Fruit fly (Drosophila melanogaster) whole organism, embryonic: ENCODE results near the gene Dic61B.

Source experiments
- Adf1 ChIP-seq: fragments of 200-800 bp; sonication (Bioruptor generic); IDR thresholded peaks from 2 replicates; pipeline ENCODE4 v1.3.6; 2022; ENCODE audit warnings: missing biosample characterization, missing genetic modification characterization
- CG11504 ChIP-seq: fragments of 200-800 bp; sonication (Bioruptor generic); optimal IDR thresholded peaks from 3 replicates; lab custom pipeline; 2019; ENCODE audit warnings: missing biosample characterization, mild to moderate bottlenecking, missing genetic modification characterization, moderate library complexity
- CG13624 ChIP-seq: fragments of 200-800 bp; sonication (Bioruptor generic); optimal IDR thresholded peaks from 2 replicates; lab custom pipeline; 2016; ENCODE audit warnings: missing biosample characterization, missing genetic modification characterization
- CG14965 ChIP-seq: fragments of 200-800 bp; sonication (Bioruptor generic); optimal IDR thresholded peaks from 2 replicates; lab custom pipeline; 2016; ENCODE audit warnings: missing biosample characterization, missing genetic modification characterization, borderline replicate concordance
- CG15269 ChIP-seq: fragments of 200-800 bp; sonication (Bioruptor generic); optimal IDR thresholded peaks from 2 replicates; lab custom pipeline; 2018; ENCODE audit warnings: missing biosample characterization, mild to moderate bottlenecking, missing genetic modification characterization, moderate library complexity
- CG15514 ChIP-seq: fragments of 200-800 bp; sonication (Bioruptor generic); optimal IDR thresholded peaks from 3 replicates; lab custom pipeline; 2017; ENCODE audit warnings: missing biosample characterization, missing genetic modification characterization, mild to moderate bottlenecking, moderate library complexity, missing genetic modification reagents
- CG17802 ChIP-seq: fragments of 200-800 bp; sonication (Bioruptor generic); optimal IDR thresholded peaks from 2 replicates; lab custom pipeline; 2018; ENCODE audit warnings: missing biosample characterization, mild to moderate bottlenecking, missing genetic modification characterization, moderate library complexity
- CG2120 ChIP-seq: fragments of 200-800 bp; sonication (Bioruptor generic); optimal IDR thresholded peaks from 3 replicates; lab custom pipeline; 2016; ENCODE audit warnings: missing biosample characterization, missing genetic modification characterization
- CG2199 ChIP-seq: fragments of 200-800 bp; sonication (Bioruptor generic); IDR thresholded peaks from 3 replicates; pipeline ENCODE4 v1.3.6; 2022; ENCODE audit warnings: missing biosample characterization, missing genetic modification characterization
- CG3163 ChIP-seq: fragments of 200-800 bp; sonication (Bioruptor generic); optimal IDR thresholded peaks from 3 replicates; lab custom pipeline; 2016; ENCODE audit warnings: missing biosample characterization, missing genetic modification characterization
- CG33213 ChIP-seq: fragments of 200-800 bp; sonication (Bioruptor generic); optimal IDR thresholded peaks from 3 replicates; lab custom pipeline; 2016; ENCODE audit warnings: missing biosample characterization, missing genetic modification characterization
- CG6683 ChIP-seq: fragments of 200-800 bp; sonication (Bioruptor generic); optimal IDR thresholded peaks from 2 replicates; lab custom pipeline; 2017; ENCODE audit warnings: missing biosample characterization, mild to moderate bottlenecking, missing genetic modification characterization, missing genetic modification reagents
- CG6854 ChIP-seq: fragments of 200-800 bp; sonication (Bioruptor generic); optimal IDR thresholded peaks from 3 replicates; lab custom pipeline; 2017; ENCODE audit warnings: missing biosample characterization, mild to moderate bottlenecking, missing genetic modification characterization
- CG7963 ChIP-seq: fragments of 200-800 bp; sonication (Bioruptor generic); IDR thresholded peaks from 3 replicates; pipeline ENCODE4 v1.3.6; 2022; ENCODE audit warnings: missing biosample characterization, missing genetic modification characterization; ENCODE audit not compliant: partially characterized antibody
- CG9797 ChIP-seq: fragments of 200-800 bp; sonication (Bioruptor generic); optimal IDR thresholded peaks from 3 replicates; lab custom pipeline; 2018; ENCODE audit warnings: missing biosample characterization, mild to moderate bottlenecking, missing genetic modification characterization
- CoRest ChIP-seq: fragments of 200-800 bp; sonication (Bioruptor generic); optimal IDR thresholded peaks from 3 replicates; lab custom pipeline; 2018; ENCODE audit warnings: missing biosample characterization, mild to moderate bottlenecking, missing genetic modification characterization, moderate library complexity
- Dfd ChIP-seq, 2 experiments: fragments of >200 bp; optimal IDR thresholded peaks; 2 replicates each; lab custom pipeline; 2017; ENCODE audit warnings: missing biosample characterization in 2 of 2, missing genetic modification characterization in 2 of 2
- Dll ChIP-seq: fragments of 200-800 bp; sonication (Bioruptor generic); IDR thresholded peaks from 4 replicates; pipeline ENCODE4 v1.3.6; 2022; ENCODE audit warnings: missing biosample characterization, missing genetic modification characterization; ENCODE audit not compliant: partially characterized antibody
- Ets97D ChIP-seq: fragments of 200-800 bp; sonication (Bioruptor generic); optimal IDR thresholded peaks from 3 replicates; lab custom pipeline; 2016; ENCODE audit warnings: missing biosample characterization, missing genetic modification characterization
- Fer3 ChIP-seq: fragments of 200-800 bp; sonication (Bioruptor generic); optimal IDR thresholded peaks from 2 replicates; lab custom pipeline; 2018; ENCODE audit warnings: missing biosample characterization, mild to moderate bottlenecking, missing genetic modification characterization, moderate library complexity
- HHEX ChIP-seq: fragments of 200-800 bp; sonication (Bioruptor generic); optimal IDR thresholded peaks from 3 replicates; lab custom pipeline; 2017; ENCODE audit warnings: missing biosample characterization, mild to moderate bottlenecking, missing genetic modification characterization, missing genetic modification reagents
- Hr3 ChIP-seq: fragments of 200-800 bp; sonication (Bioruptor generic); optimal IDR thresholded peaks from 3 replicates; lab custom pipeline; 2016; ENCODE audit warnings: missing biosample characterization, missing genetic modification characterization
- Hr78 ChIP-seq, 2 experiments: fragments of 200-800 bp in 1 of 2; fragments of >200 bp in 1 of 2; sonication (Bioruptor generic) in 1 of 2; optimal IDR thresholded peaks; 2 replicates each; lab custom pipeline; 2017 to 2019; ENCODE audit warnings: missing biosample characterization in 2 of 2, missing genetic modification characterization in 2 of 2, mild to moderate bottlenecking in 1 of 2, moderate library complexity in 1 of 2
- Lhr ChIP-seq: fragments of 200-800 bp; sonication (Bioruptor generic); optimal IDR thresholded peaks from 3 replicates; lab custom pipeline; 2017; ENCODE audit warnings: mild to moderate bottlenecking, missing biosample characterization, missing genetic modification reagents, missing genetic modification characterization
- Med ChIP-seq: fragments of 200-800 bp; sonication (Bioruptor generic); peaks from one replicate; lab custom pipeline; 2016; ENCODE audit warnings: missing biosample characterization, missing genetic modification characterization, mild to moderate bottlenecking, inconsistent platforms, moderate library complexity
- Mrtf ChIP-seq: fragments of 200-800 bp; sonication (Bioruptor generic); IDR thresholded peaks from 3 replicates; pipeline ENCODE4 v1.3.6; 2022; ENCODE audit warnings: missing biosample characterization, missing genetic modification characterization
- Nf-YC ChIP-seq: fragments of 200-800 bp; optimal IDR thresholded peaks from 3 replicates; lab custom pipeline; 2019; ENCODE audit warnings: missing biosample characterization, mild to moderate bottlenecking, missing genetic modification characterization, moderate library complexity
- Ptx1 ChIP-seq: fragments of 200-800 bp; sonication (Bioruptor generic); IDR thresholded peaks from 2 replicates; pipeline ENCODE4 v1.3.6; 2022; ENCODE audit warnings: missing biosample characterization, missing genetic modification characterization
- Scr ChIP-seq: fragments of 200-800 bp; sonication (Bioruptor generic); IDR thresholded peaks from 2 replicates; pipeline ENCODE4 v1.3.6; 2022; ENCODE audit warnings: missing biosample characterization, missing genetic modification characterization; ENCODE audit not compliant: partially characterized antibody
- ash1 ChIP-seq: fragments of 200-800 bp; sonication (Bioruptor generic); optimal IDR thresholded peaks from 2 replicates; lab custom pipeline; 2018; ENCODE audit warnings: missing biosample characterization, mild to moderate bottlenecking, missing genetic modification characterization
- az2 ChIP-seq: fragments of 200-800 bp; sonication (Bioruptor generic); optimal IDR thresholded peaks from 3 replicates; lab custom pipeline; 2016; ENCODE audit warnings: missing biosample characterization, missing genetic modification characterization
- bowl ChIP-seq: fragments of 200-800 bp; sonication (Bioruptor generic); IDR thresholded peaks from 2 replicates; pipeline ENCODE4 v1.3.6; 2022; ENCODE audit warnings: missing biosample characterization, missing genetic modification characterization
- cato ChIP-seq: fragments of 200-800 bp; sonication (Bioruptor generic); optimal IDR thresholded peaks from 2 replicates; lab custom pipeline; 2016; ENCODE audit warnings: missing biosample characterization, missing genetic modification characterization, borderline replicate concordance
- chinmo ChIP-seq: fragments of 200-800 bp; sonication (Bioruptor generic); IDR thresholded peaks from 4 replicates; pipeline ENCODE4 v1.3.6; 2022; ENCODE audit warnings: missing biosample characterization, missing genetic modification characterization; ENCODE audit not compliant: partially characterized antibody
- en ChIP-seq: fragments of 200-800 bp; sonication (Bioruptor generic); optimal IDR thresholded peaks from 2 replicates; lab custom pipeline; 2016; ENCODE audit warnings: missing biosample characterization, missing genetic modification characterization
- fd96Cb ChIP-seq: fragments of 200-800 bp; sonication (Bioruptor generic); optimal IDR thresholded peaks from 2 replicates; lab custom pipeline; 2018; ENCODE audit warnings: missing biosample characterization, mild to moderate bottlenecking, missing genetic modification characterization, moderate library complexity
- gcm ChIP-seq: fragments of 200-800 bp; sonication (Bioruptor generic); optimal IDR thresholded peaks from 2 replicates; lab custom pipeline; 2019; ENCODE audit warnings: missing biosample characterization, mild to moderate bottlenecking, missing genetic modification characterization, moderate library complexity
- hbn ChIP-seq: fragments of 200-800 bp; sonication (Bioruptor generic); IDR thresholded peaks from 2 replicates; pipeline ENCODE4 v1.3.6; 2022; ENCODE audit warnings: missing biosample characterization, missing genetic modification characterization; ENCODE audit not compliant: partially characterized antibody
- ind ChIP-seq: fragments of 200-800 bp; sonication (Bioruptor generic); optimal IDR thresholded peaks from 3 replicates; lab custom pipeline; 2016; ENCODE audit warnings: missing biosample characterization, missing genetic modification characterization
- ken ChIP-seq: fragments of 200-800 bp; sonication (Bioruptor generic); IDR thresholded peaks from 3 replicates; pipeline ENCODE4 v1.3.6; 2022; ENCODE audit warnings: missing biosample characterization, missing genetic modification characterization
- phol ChIP-seq: fragments of 200-800 bp; sonication (Bioruptor generic); optimal IDR thresholded peaks from 3 replicates; lab custom pipeline; 2018; ENCODE audit warnings: missing biosample characterization, mild to moderate bottlenecking, missing genetic modification characterization, moderate library complexity
- pum ChIP-seq: fragments of 200-800 bp; sonication (Bioruptor generic); optimal IDR thresholded peaks from 2 replicates; lab custom pipeline; 2016; ENCODE audit warnings: missing biosample characterization, missing genetic modification characterization
- pzg ChIP-seq: fragments of 200-800 bp; sonication (Bioruptor generic); optimal IDR thresholded peaks from 3 replicates; lab custom pipeline; 2018; ENCODE audit warnings: missing biosample characterization, mild to moderate bottlenecking, missing genetic modification characterization, moderate library complexity
- rib ChIP-seq: fragments of 200-800 bp; sonication (Bioruptor generic); IDR thresholded peaks from 2 replicates; pipeline ENCODE4 v1.3.6; 2022; ENCODE audit warnings: missing biosample characterization, missing genetic modification characterization
- salm ChIP-seq: fragments of 200-800 bp; sonication (Bioruptor generic); optimal IDR thresholded peaks from 2 replicates; lab custom pipeline; 2018; ENCODE audit warnings: missing biosample characterization, mild to moderate bottlenecking, missing genetic modification characterization
- sens ChIP-seq: fragments of 200-800 bp; sonication (Bioruptor generic); peaks from one replicate; lab custom pipeline; 2016; ENCODE audit warnings: missing biosample characterization, missing genetic modification characterization
- seq ChIP-seq: fragments of 200-800 bp; sonication (Bioruptor generic); IDR thresholded peaks from 2 replicates; pipeline ENCODE4 v1.3.6; 2022; ENCODE audit warnings: missing biosample characterization, missing genetic modification characterization
- tap ChIP-seq: fragments of 200-800 bp; optimal IDR thresholded peaks from 3 replicates; lab custom pipeline; 2019; ENCODE audit warnings: missing biosample characterization, mild to moderate bottlenecking, missing genetic modification characterization, moderate library complexity
- zf30C ChIP-seq: fragments of 200-800 bp; sonication (Bioruptor generic); optimal IDR thresholded peaks from 3 replicates; lab custom pipeline; 2018; ENCODE audit warnings: missing biosample characterization, mild to moderate bottlenecking, missing genetic modification characterization

Dic61B gene

DNA sequence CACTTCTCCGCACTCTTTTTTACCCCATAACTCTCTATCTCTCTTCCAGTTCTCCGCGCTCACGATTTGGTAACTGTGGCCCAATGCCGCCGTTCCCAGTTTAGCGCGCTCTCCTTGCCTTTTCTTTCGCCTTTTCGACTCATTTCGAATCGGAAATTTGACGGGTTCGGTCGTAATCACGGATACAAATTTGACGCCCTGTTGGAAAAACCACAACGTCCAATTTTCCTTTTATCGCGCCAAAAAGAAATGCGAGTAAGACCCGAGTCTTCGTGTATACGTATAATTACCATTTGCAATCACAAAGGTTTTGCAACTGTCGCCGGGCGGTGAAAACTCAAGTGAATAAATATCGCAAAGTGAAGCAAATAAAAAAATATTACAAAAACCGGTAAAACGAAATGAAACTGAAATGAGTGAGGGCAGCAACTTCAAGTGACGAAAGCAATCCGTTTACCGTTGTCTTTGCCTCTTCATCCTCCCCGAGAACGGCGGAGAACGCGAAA, 23.0 kb downstream of the Dic61B start, which contains the start of gene Pdk1 (continued):
- no peak for TF ChIP-seq bowl
- TF ChIP-seq ind (GFP tag; lab: Kevin White, UChicago) = no peak
- TF ChIP-seq tap (tag; lab: Kevin White, UChicago) = no peak
- no peak for TF ChIP-seq CG6854 (GFP tag; lab: Kevin White, UChicago)
- TF ChIP-seq Ptx1 = no peak
- no peak for TF ChIP-seq en
- TF ChIP-seq Nf-YC (tag; lab: Kevin White, UChicago) = peak; percentile 41
- TF ChIP-seq fd96Cb (tag; lab: Kevin White, UChicago) = no peak
- TF ChIP-seq CoRest (tag; lab: Kevin White, UChicago) = no peak
- no peak for TF ChIP-seq pum (GFP tag; lab: Kevin White, UChicago)
- TF ChIP-seq Hr78 (GFP tag; optimal IDR thresholded peaks at IDR 0.05; lab: Kevin White, UChicago) = no peak
- no peak for TF ChIP-seq CG6683 (GFP tag; lab: Kevin White, UChicago)
- TF ChIP-seq CG2199 (GFP tag; lab: Robert Waterston, UW) = peak; percentile 97
- TF ChIP-seq ash1 (GFP tag; lab: Kevin White, UChicago) = peak; percentile 81
- no peak for TF ChIP-seq salm
- TF ChIP-seq CG7963 (GFP tag; lab: Robert Waterston, UW) = no peak
- no peak for TF ChIP-seq Dfd (GFP tag; optimal IDR thresholded peaks at IDR 0.05; lab: Kevin White, UChicago)
- TF ChIP-seq CG15514 (GFP tag; lab: Kevin White, UChicago) = peak; percentile 1
- no peak for TF ChIP-seq Mrtf (GFP tag; lab: Robert Waterston, UW)
- peak; percentile 1 for TF ChIP-seq CG11504 (tag; lab: Kevin White, UChicago)
- peak; percentile 16 for TF ChIP-seq CG15269 (tag; lab: Kevin White, UChicago)
- TF ChIP-seq sens = peak; percentile 84
- TF ChIP-seq Med (GFP tag; lab: Kevin White, UChicago) = peak; percentile 93
- TF ChIP-seq chinmo (GFP tag; lab: Robert Waterston, UW) = peak; percentile 84; the same call in 2 of the 4 replicates
- TF ChIP-seq CG33213 (GFP tag; lab: Kevin White, UChicago) = no peak
- TF ChIP-seq CG3163 (GFP tag; lab: Kevin White, UChicago) = peak; percentile 79
- TF ChIP-seq seq (GFP tag; lab: Robert Waterston, UW) = peak; percentile 15; the same call in 1 of the 2 replicates
- TF ChIP-seq zf30C (GFP tag; lab: Kevin White, UChicago) = peak; percentile 68
- TF ChIP-seq Scr (GFP tag; lab: Robert Waterston, UW) = peak; percentile 40; the same call in 1 of the 2 replicates
- TF ChIP-seq CG17802 = no peak
- TF ChIP-seq CG13624 (GFP tag; lab: Kevin White, UChicago) = peak; percentile 19
- no peak for TF ChIP-seq pzg (GFP tag; lab: Kevin White, UChicago)
- no peak for TF ChIP-seq az2 (GFP tag; lab: Kevin White, UChicago)
- TF ChIP-seq cato = no peak
- peak; percentile 51; the same call in 1 of the 2 replicates for TF ChIP-seq Adf1 (GFP tag; lab: Robert Waterston, UW)
- no peak for TF ChIP-seq Lhr
- no peak for TF ChIP-seq Hr3 (GFP tag; lab: Kevin White, UChicago)
- no peak for TF ChIP-seq CG14965 (GFP tag; lab: Kevin White, UChicago)
- 0 out of 2 replicates have a peak, but pooled peaks have one; percentile 17 for TF ChIP-seq hbn (GFP tag; lab: Robert Waterston, UW)
- TF ChIP-seq Fer3 (tag; lab: Kevin White, UChicago) = no peak
- TF ChIP-seq phol (tag; lab: Kevin White, UChicago) = no peak
- no peak for TF ChIP-seq CG9797 (GFP tag; lab: Kevin White, UChicago)
- TF ChIP-seq rib (GFP tag; lab: Robert Waterston, UW) = peak; percentile 48
- no peak for TF ChIP-seq Dll
- no peak for TF ChIP-seq gcm
- TF ChIP-seq ken (GFP tag; lab: Robert Waterston, UW) = no peak
- TF ChIP-seq CG2120 (GFP tag; lab: Kevin White, UChicago) = no peak
- TF ChIP-seq HHEX (GFP tag; lab: Kevin White, UChicago) = peak; percentile 7
- no peak for TF ChIP-seq Ets97D (GFP tag; lab: Kevin White, UChicago)
